Worm (Caenorhabditis elegans) whole organism, midembryonic: ENCODE data around the gene zim-3.

Experiments
- T22C8.4 ChIP-seq: fragments of 200-800 bp; sonication (Bioruptor generic); IDR thresholded peaks from 2 replicates; pipeline ENCODE4 v1.3.6; 2022; ENCODE audit warnings: missing genetic modification characterization, missing compliant biosample characterization
- cog-1 ChIP-seq: sonication (generic microtip); optimal IDR thresholded peaks from 2 replicates; lab custom pipeline; 2016; ENCODE audit warnings: missing genetic modification characterization, missing compliant biosample characterization
- flt-1 ChIP-seq: fragments of 200-800 bp; sonication (Bioruptor generic); IDR thresholded peaks from 2 replicates; pipeline ENCODE4 v1.3.6; 2022; ENCODE audit warnings: missing genetic modification characterization, missing compliant biosample characterization
- klf-2 ChIP-seq: fragments of 200-800 bp; sonication (Bioruptor generic); conservative IDR thresholded peaks from 2 replicates; pipeline ENCODE4 v1.3.6; 2022; ENCODE audit warnings: missing genetic modification reagents, missing genetic modification characterization, missing compliant biosample characterization
- med-1 ChIP-seq: sonication (generic microtip); optimal IDR thresholded peaks from 2 replicates; lab custom pipeline; 2017; ENCODE audit warnings: missing genetic modification characterization, mild to moderate bottlenecking, missing compliant biosample characterization, antibody characterized with exemption, missing genetic modification reagents; ENCODE audit not compliant: insufficient read depth
- ref-1 ChIP-seq: fragments of 200-800 bp; sonication (Bioruptor generic); conservative IDR thresholded peaks from 2 replicates; pipeline ENCODE4 v1.3.6; 2022; ENCODE audit warnings: missing genetic modification reagents, missing genetic modification characterization, missing compliant biosample characterization
- ztf-23 ChIP-seq: fragments of 200-800 bp; sonication (Bioruptor generic); IDR thresholded peaks from 2 replicates; pipeline ENCODE4 v1.3.6; 2022; ENCODE audit warnings: missing genetic modification reagents, missing genetic modification characterization, missing compliant biosample characterization
- ztf-29 ChIP-seq: fragments of 200-800 bp; sonication (Bioruptor generic); IDR thresholded peaks from 2 replicates; pipeline ENCODE4 v1.3.6; 2022; ENCODE audit warnings: missing genetic modification reagents, missing genetic modification characterization, missing compliant biosample characterization

ce11 chrIV:10561605-10562004, 3.1 kb downstream of the zim-3 start, which contains the start of gene him-8:
- no peak for TF ChIP-seq ref-1 (GFP tag; lab: Robert Waterston, UW)
- no peak for TF ChIP-seq med-1 (GFP tag; lab: Kevin White, UChicago)
- no peak for TF ChIP-seq ztf-23 (GFP tag; lab: Robert Waterston, UW)
- TF ChIP-seq cog-1 (tag; lab: Kevin White, UChicago): no peak
- TF ChIP-seq klf-2: no peak
- no peak for TF ChIP-seq T22C8.4 (GFP tag; lab: Robert Waterston, UW)
- TF ChIP-seq ztf-29 (GFP tag; lab: Robert Waterston, UW): no peak
- no peak for TF ChIP-seq flt-1
